Worm (Caenorhabditis elegans): ENCODE data around the gene sams-4.

Gene sams-4

ce11 chrIV:5869354-5869753, 23.2 kb upstream of the sams-4 start:
- TF ChIP-seq sem-4 (tag; optimal IDR thresholded peaks at IDR 0.05) (no peak), zag-1 (tag; optimal IDR thresholded peaks at IDR 0.05) (no peak), nhr-23 (tag; optimal IDR thresholded peaks at IDR 0.05) (no peak), lsy-2 (tag; optimal IDR thresholded peaks at IDR 0.05) (no peak), alr-1 (tag; optimal IDR thresholded peaks at IDR 0.05) (no peak), mbf-1 (tag; optimal IDR thresholded peaks at IDR 0.05) (no peak), ztf-11 (tag; optimal IDR thresholded peaks at IDR 0.05) (no peak), R02D3.7 (tag; optimal IDR thresholded peaks at IDR 0.05) (no peak), lin-13 (GFP tag; optimal IDR thresholded peaks at IDR 0.05) (no peak), blmp-1 (tag; optimal IDR thresholded peaks at IDR 0.05; ENCODE audit: insufficient read depth) (no peak), sma-3 (GFP tag; optimal IDR thresholded peaks at IDR 0.05) (no peak), aly-2 (tag; optimal IDR thresholded peaks at IDR 0.05) (no peak), Y55F3AM.14 (GFP tag; optimal IDR thresholded peaks at IDR 0.05) (no peak), lin-39 (tag; optimal IDR thresholded peaks at IDR 0.05) (no peak), mdl-1 (tag; optimal IDR thresholded peaks at IDR 0.05) (no peak)

ce11 chrIV:5867189-5867588, 21.0 kb upstream of the sams-4 start, which contains the start of gene C06E7.88:
C06E7.88 (minus strand) TSS chrIV:5867289.
- TF ChIP-seq ceh-16 (tag; optimal IDR thresholded peaks at IDR 0.05) (no peak), ceh-82 (tag; optimal IDR thresholded peaks at IDR 0.05) (no peak), fos-1 (tag; optimal IDR thresholded peaks at IDR 0.05) (no peak), C34F6.9 (tag; optimal IDR thresholded peaks at IDR 0.05) (no peak), ztf-4 (tag; optimal IDR thresholded peaks at IDR 0.05) (no peak), nhr-21 (tag; optimal IDR thresholded peaks at IDR 0.05) (no peak), nhr-10 (tag; optimal IDR thresholded peaks at IDR 0.05) (no peak), F13H6.1 (tag; optimal IDR thresholded peaks at IDR 0.05) (no peak), dmd-4 (tag; optimal IDR thresholded peaks at IDR 0.05) (no peak), nhr-129 (tag; optimal IDR thresholded peaks at IDR 0.05) (no peak), nhr-237 (tag; optimal IDR thresholded peaks at IDR 0.05) (no peak), elt-1 (tag; optimal IDR thresholded peaks at IDR 0.05) (no peak), nhr-11 (tag; optimal IDR thresholded peaks at IDR 0.05) (no peak), mdl-1 (tag; optimal IDR thresholded peaks at IDR 0.05) (no peak)

- TF ChIP-seq skn-1 (tag; optimal IDR thresholded peaks at IDR 0.05) = no peak
These were observed 19.6 kb upstream of the sams-4 start, which contains the start of gene spe-27 for ce11 chrIV:5865818-5866217. spe-27 (minus strand) TSS chrIV:5865918.

- TF ChIP-seq Y55F3AM.14 (GFP tag; optimal IDR thresholded peaks at IDR 0.05) = no peak
- no peak for TF ChIP-seq blmp-1 (tag; optimal IDR thresholded peaks at IDR 0.05; ENCODE audit: insufficient read depth)
- TF ChIP-seq nhr-77 (tag; optimal IDR thresholded peaks at IDR 0.05) = no peak
- no peak for TF ChIP-seq alr-1 (tag; optimal IDR thresholded peaks at IDR 0.05)
- no peak for TF ChIP-seq skn-1 (tag; optimal IDR thresholded peaks at IDR 0.05)
- no peak for TF ChIP-seq nhr-25 (tag; optimal IDR thresholded peaks at IDR 0.05)
- TF ChIP-seq lin-39 (tag; optimal IDR thresholded peaks at IDR 0.05) = no peak
These were observed 14.6 kb upstream of the sams-4 start for ce11 chrIV:5860762-5861161.

ce11 chrIV:5859876-5860275, 13.7 kb upstream of the sams-4 start, which contains the start of gene C06E7.4:
C06E7.4 (minus strand) TSS chrIV:5859976.
- TF ChIP-seq R02D3.7 (tag; optimal IDR thresholded peaks at IDR 0.05) (no peak), nhr-6 (tag; optimal IDR thresholded peaks at IDR 0.05) (no peak), nhr-21 (tag; optimal IDR thresholded peaks at IDR 0.05) (no peak), skn-1 (tag; optimal IDR thresholded peaks at IDR 0.05) (no peak), nhr-23 (tag; optimal IDR thresholded peaks at IDR 0.05) (no peak)

ce11 chrIV:5858212-5858611, 12.0 kb upstream of the sams-4 start:
- no peak for TF ChIP-seq skn-1 (tag; optimal IDR thresholded peaks at IDR 0.05)
- TF ChIP-seq unc-39 (tag; optimal IDR thresholded peaks at IDR 0.05) = no peak
- TF ChIP-seq egl-27 (tag; optimal IDR thresholded peaks at IDR 0.05) = no peak
- TF ChIP-seq blmp-1 (tag; optimal IDR thresholded peaks at IDR 0.05; ENCODE audit: insufficient read depth) = peak; percentile 69
